Worm (Caenorhabditis elegans): ENCODE data around the gene fbxb-82.
A peak's percentile ranks its signal among the peaks of the same experiment; 100 is the strongest.

ce11 chrIII:131627-132026, 11.4 kb downstream of the fbxb-82 start:
- TF ChIP-seq fax-1 (tag; optimal IDR thresholded peaks at IDR 0.05) (no peak), pag-3 (tag; optimal IDR thresholded peaks at IDR 0.05; ENCODE audit: borderline replicate concordance) (no peak), ttx-3 (tag; optimal IDR thresholded peaks at IDR 0.05) (no peak), fkh-10 (GFP tag; optimal IDR thresholded peaks at IDR 0.05) (no peak), ceh-14 (tag; optimal IDR thresholded peaks at IDR 0.05) (peak; percentile 43), sox-2 (GFP tag; IDR thresholded peaks at IDR 0.05) (no peak), tbx-2 (tag; optimal IDR thresholded peaks at IDR 0.05) (no peak), ceh-6 (GFP tag; optimal IDR thresholded peaks at IDR 0.05) (no peak), nhr-11 (tag; optimal IDR thresholded peaks at IDR 0.05) (no peak)

Data from whole organism, late embryonic.